Fruit fly (Drosophila melanogaster) whole organism, prepupa: ENCODE measurements around the gene CG9550.

Experiments used
- CG10631 ChIP-seq: fragments of 200-800 bp; sonication (Bioruptor generic); optimal IDR thresholded peaks from 2 replicates; lab custom pipeline; 2016; ENCODE audit warnings: missing biosample characterization, missing genetic modification characterization
- CG10669 ChIP-seq: fragments of 200-800 bp; sonication (Bioruptor generic); optimal IDR thresholded peaks from 3 replicates; lab custom pipeline; 2018; ENCODE audit warnings: missing biosample characterization, mild to moderate bottlenecking, missing genetic modification characterization, moderate library complexity
- CG11762 ChIP-seq: fragments of 200-800 bp; sonication (Bioruptor generic); optimal IDR thresholded peaks from 3 replicates; lab custom pipeline; 2016; ENCODE audit warnings: missing biosample characterization, missing genetic modification characterization; ENCODE audit not compliant: insufficient read depth
- CG15336 ChIP-seq: fragments of 200-800 bp; sonication (Bioruptor generic); IDR thresholded peaks from 2 replicates; pipeline ENCODE4 v1.3.6; 2022; ENCODE audit warnings: missing biosample characterization, missing genetic modification characterization
- CG1621 ChIP-seq: fragments of 200-800 bp; sonication (Bioruptor generic); optimal IDR thresholded peaks from 3 replicates; lab custom pipeline; 2018; ENCODE audit warnings: missing biosample characterization, mild to moderate bottlenecking, missing genetic modification characterization
- CG16779 ChIP-seq: fragments of 200-800 bp; sonication (Bioruptor generic); optimal IDR thresholded peaks from 3 replicates; lab custom pipeline; 2017; ENCODE audit warnings: missing biosample characterization, mild to moderate bottlenecking, missing genetic modification characterization
- CG3032 ChIP-seq: fragments of 200-800 bp; optimal IDR thresholded peaks from 2 replicates; lab custom pipeline; 2019; ENCODE audit warnings: missing biosample characterization, mild to moderate bottlenecking, missing genetic modification characterization, moderate library complexity
- CG31627 ChIP-seq: fragments of 200-800 bp; sonication (Bioruptor generic); optimal IDR thresholded peaks from 3 replicates; lab custom pipeline; 2016; ENCODE audit warnings: missing biosample characterization, missing genetic modification characterization
- CG32006 ChIP-seq: fragments of 200-800 bp; sonication (Bioruptor generic); optimal IDR thresholded peaks from 3 replicates; lab custom pipeline; 2017; ENCODE audit warnings: missing biosample characterization, mild to moderate bottlenecking, missing genetic modification characterization
- CG34406 ChIP-seq: fragments of 200-800 bp; sonication (Bioruptor generic); optimal IDR thresholded peaks from 3 replicates; lab custom pipeline; 2016; ENCODE audit warnings: missing biosample characterization, missing genetic modification characterization
- CG3919 ChIP-seq: fragments of 200-800 bp; sonication (Bioruptor generic); optimal IDR thresholded peaks from 3 replicates; lab custom pipeline; 2016; ENCODE audit warnings: missing biosample characterization, missing genetic modification characterization
- CG4318 ChIP-seq: fragments of 200-800 bp; sonication (Bioruptor generic); optimal IDR thresholded peaks from 3 replicates; lab custom pipeline; 2017; ENCODE audit warnings: missing biosample characterization, mild to moderate bottlenecking, missing genetic modification characterization
- CG6276 ChIP-seq: fragments of 200-800 bp; sonication (Bioruptor generic); optimal IDR thresholded peaks from 2 replicates; lab custom pipeline; 2017; ENCODE audit warnings: missing biosample characterization, mild to moderate bottlenecking, missing genetic modification characterization
- CG6792 ChIP-seq: fragments of 200-800 bp; sonication (Bioruptor generic); optimal IDR thresholded peaks from 3 replicates; lab custom pipeline; 2016; ENCODE audit warnings: missing biosample characterization, missing genetic modification characterization
- CG6854 ChIP-seq: fragments of 200-800 bp; sonication (Bioruptor generic); optimal IDR thresholded peaks from 2 replicates; lab custom pipeline; 2017; ENCODE audit warnings: missing biosample characterization, mild to moderate bottlenecking, missing genetic modification characterization
- CG7368 ChIP-seq: fragments of 200-800 bp; sonication (Bioruptor generic); optimal IDR thresholded peaks from 3 replicates; lab custom pipeline; 2016; ENCODE audit warnings: missing biosample characterization, missing genetic modification characterization
- CG8319 ChIP-seq: fragments of 200-800 bp; sonication (Bioruptor generic); optimal IDR thresholded peaks from 3 replicates; lab custom pipeline; 2016; ENCODE audit warnings: missing biosample characterization, missing genetic modification characterization
- CG9139 ChIP-seq: fragments of 200-800 bp; sonication (Bioruptor generic); optimal IDR thresholded peaks from 3 replicates; lab custom pipeline; 2017; ENCODE audit warnings: missing biosample characterization, mild to moderate bottlenecking, missing genetic modification characterization
- Eip75B ChIP-seq: fragments of 200-800 bp; sonication (Bioruptor generic); optimal IDR thresholded peaks from 3 replicates; lab custom pipeline; 2016; ENCODE audit warnings: missing biosample characterization, missing genetic modification characterization
- Eip78C ChIP-seq: fragments of 200-800 bp; sonication (Bioruptor generic); peaks from one replicate; lab custom pipeline; 2016; ENCODE audit warnings: missing biosample characterization, missing genetic modification characterization
- Eip93F ChIP-seq: fragments of 200-800 bp; sonication (Bioruptor generic); optimal IDR thresholded peaks from 2 replicates; lab custom pipeline; 2016; ENCODE audit warnings: missing biosample characterization, mild to moderate bottlenecking, missing genetic modification characterization
- Ets21C ChIP-seq: fragments of 200-800 bp; sonication (Bioruptor generic); optimal IDR thresholded peaks from 3 replicates; lab custom pipeline; 2016; ENCODE audit warnings: missing biosample characterization, missing genetic modification characterization
- Ets96B ChIP-seq: fragments of 200-800 bp; optimal IDR thresholded peaks from 2 replicates; lab custom pipeline; 2019; ENCODE audit warnings: missing biosample characterization, mild to moderate bottlenecking, missing genetic modification characterization, moderate library complexity
- Hr38 ChIP-seq: sonication (Bioruptor generic); optimal IDR thresholded peaks from 2 replicates; lab custom pipeline; 2016; ENCODE audit warnings: missing biosample characterization, missing genetic modification characterization
- Hr39 ChIP-seq: fragments of 200-800 bp; sonication (Bioruptor generic); optimal IDR thresholded peaks from 2 replicates; lab custom pipeline; 2016; ENCODE audit warnings: missing biosample characterization, missing genetic modification characterization
- Lpt ChIP-seq: fragments of 200-800 bp; sonication (Bioruptor generic); optimal IDR thresholded peaks from 3 replicates; lab custom pipeline; 2016; ENCODE audit warnings: missing biosample characterization, missing genetic modification characterization
- Met ChIP-seq: fragments of 200-800 bp; sonication (Bioruptor generic); optimal IDR thresholded peaks from 3 replicates; lab custom pipeline; 2016; ENCODE audit warnings: missing biosample characterization, missing genetic modification characterization
- OdsH ChIP-seq: fragments of 200-800 bp; sonication (Bioruptor generic); optimal IDR thresholded peaks from 3 replicates; lab custom pipeline; 2016; ENCODE audit warnings: missing biosample characterization, missing genetic modification characterization
- Smox ChIP-seq: fragments of 200-800 bp; sonication (Bioruptor generic); optimal IDR thresholded peaks from 3 replicates; lab custom pipeline; 2016; ENCODE audit warnings: missing biosample characterization, missing genetic modification characterization
- Sox102F ChIP-seq: fragments of 200-800 bp; sonication (Bioruptor generic); optimal IDR thresholded peaks from 2 replicates; lab custom pipeline; 2016; ENCODE audit warnings: missing biosample characterization, mild to moderate bottlenecking, missing genetic modification characterization
- Sox14 ChIP-seq: fragments of 200-800 bp; sonication (Bioruptor generic); optimal IDR thresholded peaks from 3 replicates; lab custom pipeline; 2016; ENCODE audit warnings: missing biosample characterization, missing genetic modification characterization
- Sox15 ChIP-seq: fragments of 200-800 bp; sonication (Bioruptor generic); optimal IDR thresholded peaks from 3 replicates; lab custom pipeline; 2016; ENCODE audit warnings: missing biosample characterization, missing genetic modification characterization
- achi ChIP-seq: fragments of 200-800 bp; sonication (Bioruptor generic); optimal IDR thresholded peaks from 3 replicates; lab custom pipeline; 2016; ENCODE audit warnings: missing biosample characterization, missing genetic modification characterization
- acj6 ChIP-seq: fragments of 200-800 bp; sonication (Bioruptor generic); optimal IDR thresholded peaks from 3 replicates; lab custom pipeline; 2016; ENCODE audit warnings: missing biosample characterization, missing genetic modification characterization
- cyc ChIP-seq: fragments of 200-800 bp; sonication (Bioruptor generic); optimal IDR thresholded peaks from 3 replicates; lab custom pipeline; 2016; ENCODE audit warnings: missing biosample characterization, missing genetic modification characterization
- dac ChIP-seq: fragments of 200-800 bp; sonication (Bioruptor generic); optimal IDR thresholded peaks from 2 replicates; lab custom pipeline; 2017; ENCODE audit warnings: missing biosample characterization, mild to moderate bottlenecking, missing genetic modification characterization
- dsx ChIP-seq: fragments of 200-800 bp; optimal IDR thresholded peaks from 3 replicates; lab custom pipeline; 2019; ENCODE audit warnings: missing biosample characterization, mild to moderate bottlenecking, missing genetic modification characterization, moderate library complexity; ENCODE audit not compliant: poor library complexity, severe bottlenecking
- eg ChIP-seq: fragments of 200-800 bp; sonication (Bioruptor generic); IDR thresholded peaks from 3 replicates; pipeline ENCODE4 v1.3.6; 2022; ENCODE audit warnings: missing biosample characterization, missing genetic modification characterization
- esn ChIP-seq: fragments of 200-800 bp; sonication (Bioruptor generic); optimal IDR thresholded peaks from 2 replicates; lab custom pipeline; 2016; ENCODE audit warnings: missing biosample characterization, mild to moderate bottlenecking, missing genetic modification characterization, moderate library complexity
- fd59A ChIP-seq: fragments of 200-800 bp; sonication (Bioruptor generic); optimal IDR thresholded peaks from 2 replicates; lab custom pipeline; 2017; ENCODE audit warnings: missing biosample characterization, mild to moderate bottlenecking, missing genetic modification characterization, missing genetic modification reagents
- fd85E ChIP-seq: fragments of 200-800 bp; sonication (Bioruptor generic); optimal IDR thresholded peaks from 3 replicates; lab custom pipeline; 2016; ENCODE audit warnings: missing biosample characterization, missing genetic modification characterization
- fkh ChIP-seq: fragments of 200-800 bp; sonication (Bioruptor generic); optimal IDR thresholded peaks from 3 replicates; lab custom pipeline; 2017; ENCODE audit warnings: missing biosample characterization, mild to moderate bottlenecking, missing genetic modification characterization, moderate library complexity
- net ChIP-seq: fragments of 200-800 bp; sonication (Bioruptor generic); optimal IDR thresholded peaks from 3 replicates; lab custom pipeline; 2016; ENCODE audit warnings: missing biosample characterization, missing genetic modification characterization
- pdm3 ChIP-seq: fragments of 200-800 bp; sonication (Bioruptor generic); optimal IDR thresholded peaks from 3 replicates; lab custom pipeline; 2016; ENCODE audit warnings: missing biosample characterization, missing genetic modification characterization
- salr ChIP-seq, 2 experiments: fragments of 200-800 bp; sonication (Bioruptor generic); optimal IDR thresholded peaks; 3 replicates each; lab custom pipeline; 2016 to 2018; ENCODE audit warnings: missing biosample characterization in 2 of 2, missing genetic modification characterization in 2 of 2, mild to moderate bottlenecking in 1 of 2
- spab ChIP-seq: fragments of 200-800 bp; sonication (Bioruptor generic); optimal IDR thresholded peaks from 2 replicates; lab custom pipeline; 2017; ENCODE audit warnings: missing biosample characterization, mild to moderate bottlenecking, missing genetic modification characterization, missing genetic modification reagents
- ss ChIP-seq, 2 experiments: fragments of 200-800 bp; sonication (Bioruptor generic); optimal IDR thresholded peaks; 2 replicates in 1 of 2; 3 replicates in 1 of 2; lab custom pipeline; 2017 to 2018; ENCODE audit warnings: mild to moderate bottlenecking in 2 of 2, missing biosample characterization in 2 of 2, missing genetic modification characterization in 2 of 2, moderate library complexity in 1 of 2
- svp ChIP-seq: fragments of 200-800 bp; sonication (Bioruptor generic); peaks from one replicate; lab custom pipeline; 2016; ENCODE audit warnings: missing biosample characterization, missing genetic modification characterization
- topi ChIP-seq: fragments of 200-800 bp; sonication (Bioruptor generic); optimal IDR thresholded peaks from 3 replicates; lab custom pipeline; 2016; ENCODE audit warnings: missing biosample characterization, missing genetic modification characterization
- vri ChIP-seq: fragments of 200-800 bp; sonication (Bioruptor generic); optimal IDR thresholded peaks from 3 replicates; lab custom pipeline; 2016; ENCODE audit warnings: missing biosample characterization, mild to moderate bottlenecking, missing genetic modification characterization

The CG9550 gene

dm6 chr2L:6471978-6472776, 24.7 kb upstream of the CG9550 start:
- peak; percentile 32 for TF ChIP-seq Ets96B (tag; lab: Kevin White, UChicago)
- peak in 1 of 2 experiments; percentile 71 for TF ChIP-seq salr (GFP tag; optimal IDR thresholded peaks at IDR 0.05; lab: Kevin White, UChicago)
- TF ChIP-seq eg (GFP tag; lab: Robert Waterston, UW), result peak; percentile 48; the same call in 2 of the 3 replicates
- peak; percentile 40 for TF ChIP-seq CG1621 (tag; lab: Kevin White, UChicago)
- peak; percentile 29 for TF ChIP-seq cyc (GFP tag; lab: Kevin White, UChicago)
- TF ChIP-seq pdm3 (GFP tag; lab: Kevin White, UChicago), result peak; percentile 60
- TF ChIP-seq Smox (GFP tag; lab: Kevin White, UChicago), result peak; percentile 34
- TF ChIP-seq Lpt (GFP tag; lab: Kevin White, UChicago), result no peak
- peak; percentile 49 for TF ChIP-seq CG10669 (GFP tag; lab: Kevin White, UChicago)
- peak; percentile 35 for TF ChIP-seq Ets21C
- TF ChIP-seq CG8319 (GFP tag; lab: Kevin White, UChicago), result peak; percentile 28
- TF ChIP-seq CG4318 (GFP tag; lab: Kevin White, UChicago), result peak; percentile 75
- TF ChIP-seq CG11762 (GFP tag; lab: Kevin White, UChicago), result peak; percentile 10
- peak; percentile 51 for TF ChIP-seq achi (GFP tag; lab: Kevin White, UChicago)
- TF ChIP-seq Eip93F (GFP tag; lab: Kevin White, UChicago), result no peak
- TF ChIP-seq Eip78C, result peak; percentile 95
- peak; percentile 51 for TF ChIP-seq CG16779
- peak; percentile 38 for TF ChIP-seq Sox14
- peak; percentile 31 for TF ChIP-seq fd85E
- peak; percentile 51 for TF ChIP-seq Sox15
- TF ChIP-seq CG6276 (GFP tag; lab: Kevin White, UChicago), result peak; percentile 73
- TF ChIP-seq CG3032 (tag; lab: Kevin White, UChicago), result peak; percentile 71
- TF ChIP-seq acj6 (GFP tag; lab: Kevin White, UChicago), result peak; percentile 57
- TF ChIP-seq ss (GFP tag; optimal IDR thresholded peaks at IDR 0.05; lab: Kevin White, UChicago), result peak; percentile 18 to 62
- peak; percentile 46 for TF ChIP-seq dac (GFP tag; lab: Kevin White, UChicago)
- TF ChIP-seq CG9139, result peak; percentile 37
- peak; percentile 77 for TF ChIP-seq svp (GFP tag; lab: Kevin White, UChicago)
- TF ChIP-seq CG31627 (GFP tag; lab: Kevin White, UChicago), result peak; percentile 48
- TF ChIP-seq fkh (GFP tag; lab: Kevin White, UChicago), result peak; percentile 10
- TF ChIP-seq CG3919 (GFP tag; lab: Kevin White, UChicago), result peak; percentile 47
- peak; percentile 46 for TF ChIP-seq Eip75B (GFP tag; lab: Kevin White, UChicago)
- TF ChIP-seq OdsH (GFP tag; lab: Kevin White, UChicago), result peak; percentile 65
- TF ChIP-seq Hr38 (GFP tag; lab: Kevin White, UChicago), result no peak
- peak; percentile 34 for TF ChIP-seq vri (GFP tag; lab: Kevin White, UChicago)
- peak; percentile 56 for TF ChIP-seq topi
- TF ChIP-seq Hr39, result peak; percentile 47
- peak; percentile 21 for TF ChIP-seq dsx (GFP tag; lab: Kevin White, UChicago)
- no peak for TF ChIP-seq CG6854 (GFP tag; lab: Kevin White, UChicago)
- peak; percentile 85 for TF ChIP-seq CG32006
- TF ChIP-seq CG34406 (GFP tag; lab: Kevin White, UChicago), result peak; percentile 59
- peak; percentile 63 for TF ChIP-seq Sox102F (GFP tag; lab: Kevin White, UChicago)
- TF ChIP-seq spab (GFP tag; lab: Kevin White, UChicago), result peak; percentile 47
- TF ChIP-seq fd59A (GFP tag; lab: Kevin White, UChicago), result peak; percentile 56
- TF ChIP-seq CG7368, result no peak
- peak; percentile 60 for TF ChIP-seq Met
- TF ChIP-seq esn (GFP tag; lab: Kevin White, UChicago), result peak; percentile 62
- TF ChIP-seq net, result peak; percentile 50
- TF ChIP-seq CG15336 (GFP tag; lab: Robert Waterston, UW), result no peak; the same call in 1 of the 2 replicates
- TF ChIP-seq CG10631 (GFP tag; lab: Kevin White, UChicago), result peak; percentile 48
- peak; percentile 67 for TF ChIP-seq CG6792 (GFP tag; lab: Kevin White, UChicago)
